Fruit fly (Drosophila melanogaster): ENCODE measurements around the gene Inx2.

The Inx2 gene

dm6 chrX:7014931-7015428, 16.5 kb downstream of the Inx2 start (continued):
- TF ChIP-seq CG1603 (tag; optimal IDR thresholded peaks at IDR 0.05) (peak; percentile 59), CG9817 (tag; optimal IDR thresholded peaks at IDR 0.05) (peak; percentile 26), gsb (GFP tag; IDR thresholded peaks at IDR 0.05) (0 out of 2 replicates have a peak, but pooled peaks have one; percentile 6), CG8478 (optimal IDR thresholded peaks at IDR 0.05) (no peak), CG14050 (GFP tag; IDR thresholded peaks at IDR 0.05) (peak; percentile 28; the same call in 2 of the 3 replicates), nerfin-1 (tag; optimal IDR thresholded peaks at IDR 0.05) (no peak), Hr3 (GFP tag; optimal IDR thresholded peaks at IDR 0.05) (peak; percentile 10), h (optimal IDR thresholded peaks at IDR 0.05) (no peak), Xrp1 (GFP tag; IDR thresholded peaks at IDR 0.05) (peak; percentile 55), Nf-YA (GFP tag; IDR thresholded peaks at IDR 0.05) (peak; percentile 35; the same call in 1 of the 2 replicates), Nf-YC (tag; optimal IDR thresholded peaks at IDR 0.05) (peak; percentile 39), CG15514 (GFP tag; optimal IDR thresholded peaks at IDR 0.05) (peak; percentile 46), Hr39 (optimal IDR thresholded peaks at IDR 0.05) (no peak), CG12942 (GFP tag; optimal IDR thresholded peaks at IDR 0.05) (no peak), Oli (tag; optimal IDR thresholded peaks at IDR 0.05) (no peak), ham (GFP tag; IDR thresholded peaks at IDR 0.05) (no peak), CG10366 (GFP tag; IDR thresholded peaks at IDR 0.05) (peak; percentile 10; the same call in 1 of the 2 replicates), CG10274 (GFP tag; optimal IDR thresholded peaks at IDR 0.05) (no peak), CG2199 (GFP tag; IDR thresholded peaks at IDR 0.05) (no peak; the same call in 2 of the 3 replicates), Dip2 (GFP tag; IDR thresholded peaks at IDR 0.05) (peak; percentile 93), tgo (GFP tag; IDR thresholded peaks at IDR 0.05) (peak; percentile 43; the same call in 2 of the 3 replicates), CG17361 (GFP tag; IDR thresholded peaks at IDR 0.05) (0 out of 3 replicates have a peak, but pooled peaks have one; percentile 42), CG17912 (GFP tag; optimal IDR thresholded peaks at IDR 0.05) (peak; percentile 21), Med (GFP tag) (peak; percentile 96), CG3995 (GFP tag; optimal IDR thresholded peaks at IDR 0.05) (no peak), CG30431 (GFP tag; optimal IDR thresholded peaks at IDR 0.05) (no peak), CG17829 (tag; optimal IDR thresholded peaks at IDR 0.05) (peak; percentile 42), CG15601 (tag; optimal IDR thresholded peaks at IDR 0.05) (peak; percentile 20), pita (GFP tag; optimal IDR thresholded peaks at IDR 0.05) (peak; percentile 18), bbx (GFP tag; IDR thresholded peaks at IDR 0.05; ENCODE audit: partially characterized antibody) (peak; percentile 49; the same call in 1 of the 2 replicates), cwo (GFP tag; optimal IDR thresholded peaks at IDR 0.05) (peak; percentile 17), jumu (GFP tag; optimal IDR thresholded peaks at IDR 0.05) (peak; percentile 40), Fer1 (GFP tag; optimal IDR thresholded peaks at IDR 0.05) (peak; percentile 41), NFAT (GFP tag; IDR thresholded peaks at IDR 0.05) (peak; percentile 58; the same call in 1 of the 2 replicates), CG31441 (GFP tag; IDR thresholded peaks at IDR 0.05) (0 out of 2 replicates have a peak, but pooled peaks have one; percentile 26), fd64A (GFP tag; optimal IDR thresholded peaks at IDR 0.05) (no peak), B-H2 (GFP tag; optimal IDR thresholded peaks at IDR 0.05) (peak; percentile 52), sna (GFP tag; IDR thresholded peaks at IDR 0.05; ENCODE audit: partially characterized antibody) (peak; percentile 45; the same call in 1 of the 2 replicates), run (tag; optimal IDR thresholded peaks at IDR 0.05) (no peak), HmgD (GFP tag; optimal IDR thresholded peaks at IDR 0.05) (peak; percentile 48), so (GFP tag; IDR thresholded peaks at IDR 0.05) (peak; percentile 36; the same call in 1 of the 3 replicates), salm (tag; optimal IDR thresholded peaks at IDR 0.05) (peak; percentile 8), CG8290 (GFP tag; optimal IDR thresholded peaks at IDR 0.05) (peak; percentile 37), CG8290 (tag; optimal IDR thresholded peaks at IDR 0.05) (peak in 1 of 2 experiments; percentile 89), CG17612 (GFP tag; IDR thresholded peaks at IDR 0.05) (no peak; the same call in 1 of the 2 replicates), CG1024 (GFP tag; IDR thresholded peaks at IDR 0.05) (0 out of 2 replicates have a peak, but pooled peaks have one; percentile 3), vnd (GFP tag; IDR thresholded peaks at IDR 0.05; ENCODE audit: partially characterized antibody) (no peak), CG10565 (GFP tag; optimal IDR thresholded peaks at IDR 0.05) (no peak), CoRest (tag; optimal IDR thresholded peaks at IDR 0.05) (peak; percentile 46), pb (GFP tag; optimal IDR thresholded peaks at IDR 0.05) (no peak), CG4730 (GFP tag; IDR thresholded peaks at IDR 0.05) (0 out of 2 replicates have a peak, but pooled peaks have one; percentile 21)
